Fruit fly (Drosophila melanogaster) whole organism, embryonic: ENCODE data around the gene CG33306.

ENCODE experiments used
- CG10654 ChIP-seq: fragments of 200-800 bp; sonication (Bioruptor generic); optimal IDR thresholded peaks from 2 replicates; lab custom pipeline; 2016; ENCODE audit warnings: missing biosample characterization, missing genetic modification characterization
- CG11723 ChIP-seq: fragments of 200-800 bp; sonication (Bioruptor generic); optimal IDR thresholded peaks from 2 replicates; lab custom pipeline; 2017; ENCODE audit warnings: missing biosample characterization, mild to moderate bottlenecking, missing genetic modification characterization
- CG14050 ChIP-seq: fragments of 200-800 bp; sonication (Bioruptor generic); IDR thresholded peaks from 3 replicates; pipeline ENCODE4 v1.3.6; 2022; ENCODE audit warnings: missing biosample characterization, missing genetic modification characterization
- CG15011 ChIP-seq: fragments of 200-800 bp; sonication (Bioruptor generic); optimal IDR thresholded peaks from 3 replicates; lab custom pipeline; 2018; ENCODE audit warnings: missing biosample characterization, mild to moderate bottlenecking, missing genetic modification characterization
- CG15696 ChIP-seq: fragments of 200-800 bp; sonication (Bioruptor generic); optimal IDR thresholded peaks from 2 replicates; lab custom pipeline; 2019; ENCODE audit warnings: missing biosample characterization, mild to moderate bottlenecking, missing genetic modification characterization, moderate library complexity
- CG18599 ChIP-seq: fragments of 200-800 bp; sonication (Bioruptor generic); optimal IDR thresholded peaks from 3 replicates; lab custom pipeline; 2017; ENCODE audit warnings: missing biosample characterization, missing genetic modification characterization, mild to moderate bottlenecking, moderate library complexity, missing genetic modification reagents
- CG2202 ChIP-seq: fragments of 200-800 bp; sonication (Bioruptor generic); optimal IDR thresholded peaks from 2 replicates; lab custom pipeline; 2018; ENCODE audit warnings: missing biosample characterization, mild to moderate bottlenecking, missing genetic modification characterization
- CG4617 ChIP-seq: fragments of 200-800 bp; sonication (Bioruptor generic); optimal IDR thresholded peaks from 3 replicates; lab custom pipeline; 2016; ENCODE audit warnings: missing biosample characterization, missing genetic modification characterization, borderline replicate concordance
- CG7987 ChIP-seq: fragments of 200-800 bp; sonication (Bioruptor generic); optimal IDR thresholded peaks from 2 replicates; lab custom pipeline; 2018; ENCODE audit warnings: missing biosample characterization, mild to moderate bottlenecking, missing genetic modification characterization, moderate library complexity
- CG8089 ChIP-seq: fragments of 200-800 bp; sonication (Bioruptor generic); optimal IDR thresholded peaks from 3 replicates; lab custom pipeline; 2016; ENCODE audit warnings: missing biosample characterization, missing genetic modification characterization
- CG9215 ChIP-seq: fragments of 200-800 bp; sonication (Bioruptor generic); IDR thresholded peaks from 2 replicates; pipeline ENCODE4 v1.3.6; 2022; ENCODE audit warnings: missing biosample characterization, missing genetic modification characterization
- CTCF ChIP-seq: fragments of 200-800 bp; sonication (Bioruptor generic); optimal IDR thresholded peaks from 2 replicates; lab custom pipeline; 2017; ENCODE audit warnings: missing biosample characterization, mild to moderate bottlenecking, missing genetic modification characterization, moderate library complexity
- D ChIP-seq, 2 experiments: fragments of 200-800 bp in 1 of 2; fragments of >200 bp in 1 of 2; sonication (Bioruptor generic) in 1 of 2; optimal IDR thresholded peaks; 2 replicates in 1 of 2; 3 replicates in 1 of 2; lab custom pipeline; 2017; ENCODE audit warnings: mild to moderate bottlenecking in 1 of 2, missing biosample characterization in 1 of 2, missing genetic modification characterization in 1 of 2, missing genetic modification reagents in 1 of 2
- D19A ChIP-seq: fragments of 200-800 bp; optimal IDR thresholded peaks from 3 replicates; lab custom pipeline; 2019; ENCODE audit warnings: missing biosample characterization, mild to moderate bottlenecking, missing genetic modification characterization, moderate library complexity
- Deaf1 ChIP-seq: fragments of 200-800 bp; optimal IDR thresholded peaks from 3 replicates; lab custom pipeline; 2019; ENCODE audit warnings: missing biosample characterization, mild to moderate bottlenecking, missing genetic modification characterization, moderate library complexity
- Dp ChIP-seq: fragments of 200-800 bp; sonication (Bioruptor generic); optimal IDR thresholded peaks from 2 replicates; lab custom pipeline; 2018; ENCODE audit warnings: missing biosample characterization, mild to moderate bottlenecking, missing genetic modification characterization, moderate library complexity
- Dref ChIP-seq: fragments of 200-800 bp; sonication (Bioruptor generic); IDR thresholded peaks from 2 replicates; pipeline ENCODE4 v1.3.6; 2022; ENCODE audit warnings: missing biosample characterization, missing genetic modification characterization
- E2f1 ChIP-seq: fragments of 200-800 bp; sonication (Bioruptor generic); IDR thresholded peaks from 2 replicates; pipeline ENCODE4 v1.3.6; 2022; ENCODE audit warnings: missing biosample characterization, missing genetic modification characterization
- Hand ChIP-seq: fragments of 200-800 bp; sonication (Bioruptor generic); optimal IDR thresholded peaks from 2 replicates; lab custom pipeline; 2017; ENCODE audit warnings: mild to moderate bottlenecking, missing biosample characterization, missing genetic modification reagents, missing genetic modification characterization
- Hsf ChIP-seq: fragments of 200-800 bp; sonication (Bioruptor generic); optimal IDR thresholded peaks from 3 replicates; lab custom pipeline; 2016; ENCODE audit warnings: missing biosample characterization, missing genetic modification characterization
- Jarid2 ChIP-seq: fragments of 200-800 bp; sonication (Bioruptor generic); optimal IDR thresholded peaks from 3 replicates; lab custom pipeline; 2017; ENCODE audit warnings: mild to moderate bottlenecking, missing biosample characterization, missing genetic modification reagents, missing genetic modification characterization
- MBD-R2 ChIP-seq: fragments of 200-800 bp; sonication (Bioruptor generic); IDR thresholded peaks from 2 replicates; pipeline ENCODE4 v1.3.6; 2022; ENCODE audit warnings: missing biosample characterization, missing genetic modification characterization
- Med ChIP-seq: fragments of 200-800 bp; sonication (Bioruptor generic); peaks from one replicate; lab custom pipeline; 2016; ENCODE audit warnings: missing biosample characterization, missing genetic modification characterization, mild to moderate bottlenecking, inconsistent platforms, moderate library complexity
- Mes4 ChIP-seq: fragments of 200-800 bp; sonication (Bioruptor generic); optimal IDR thresholded peaks from 2 replicates; lab custom pipeline; 2016; ENCODE audit warnings: missing biosample characterization, missing genetic modification characterization
- NC2β ChIP-seq: fragments of 200-800 bp; sonication (Bioruptor generic); optimal IDR thresholded peaks from 2 replicates; lab custom pipeline; 2016; ENCODE audit warnings: missing biosample characterization, missing genetic modification characterization
- PHDP ChIP-seq: fragments of 200-800 bp; sonication (Bioruptor generic); optimal IDR thresholded peaks from 3 replicates; lab custom pipeline; 2018; ENCODE audit warnings: missing biosample characterization, mild to moderate bottlenecking, missing genetic modification characterization, moderate library complexity
- Ravus ChIP-seq: fragments of 200-800 bp; sonication (Bioruptor generic); IDR thresholded peaks from 2 replicates; pipeline ENCODE4 v1.3.6; 2022; ENCODE audit warnings: missing biosample characterization, missing genetic modification characterization
- Sox100B ChIP-seq: fragments of 200-800 bp; sonication (Bioruptor generic); optimal IDR thresholded peaks from 3 replicates; lab custom pipeline; 2018; ENCODE audit warnings: missing biosample characterization, mild to moderate bottlenecking, missing genetic modification characterization
- Xbp1 ChIP-seq: fragments of 200-800 bp; sonication (Bioruptor generic); optimal IDR thresholded peaks from 3 replicates; lab custom pipeline; 2016; ENCODE audit warnings: missing biosample characterization, mild to moderate bottlenecking, missing genetic modification characterization
- btn ChIP-seq: fragments of 200-800 bp; sonication (Bioruptor generic); optimal IDR thresholded peaks from 2 replicates; lab custom pipeline; 2016; ENCODE audit warnings: missing biosample characterization, missing genetic modification characterization
- corto ChIP-seq: fragments of 200-800 bp; sonication (Bioruptor generic); optimal IDR thresholded peaks from 2 replicates; lab custom pipeline; 2016; ENCODE audit warnings: missing biosample characterization, mild to moderate bottlenecking, missing genetic modification characterization, moderate library complexity
- dm ChIP-seq: fragments of 200-800 bp; sonication (Bioruptor generic); optimal IDR thresholded peaks from 3 replicates; lab custom pipeline; 2016; ENCODE audit warnings: missing biosample characterization, missing genetic modification characterization
- exex ChIP-seq: fragments of 200-800 bp; sonication (Bioruptor generic); optimal IDR thresholded peaks from 4 replicates; lab custom pipeline; 2018; ENCODE audit warnings: missing biosample characterization, mild to moderate bottlenecking, missing genetic modification characterization, moderate library complexity
- eyg ChIP-seq: fragments of 200-800 bp; sonication (Bioruptor generic); optimal IDR thresholded peaks from 3 replicates; lab custom pipeline; 2016; ENCODE audit warnings: missing biosample characterization, missing genetic modification characterization
- fd3F ChIP-seq: fragments of 200-800 bp; sonication (Bioruptor generic); optimal IDR thresholded peaks from 2 replicates; lab custom pipeline; 2018; ENCODE audit warnings: missing biosample characterization, mild to moderate bottlenecking, missing genetic modification characterization, moderate library complexity
- gsb ChIP-seq: fragments of 200-800 bp; sonication (Bioruptor generic); IDR thresholded peaks from 2 replicates; pipeline ENCODE4 v1.3.6; 2022; ENCODE audit warnings: missing biosample characterization, missing genetic modification characterization
- jigr1 ChIP-seq: fragments of 200-800 bp; sonication (Bioruptor generic); IDR thresholded peaks from 3 replicates; pipeline ENCODE4 v1.3.6; 2022; ENCODE audit warnings: missing biosample characterization, missing genetic modification characterization
- maf-S ChIP-seq: fragments of 200-800 bp; sonication (Bioruptor generic); optimal IDR thresholded peaks from 2 replicates; lab custom pipeline; 2016; ENCODE audit warnings: missing biosample characterization, missing genetic modification characterization
- nerfin-1 ChIP-seq: fragments of 200-800 bp; sonication (Bioruptor generic); optimal IDR thresholded peaks from 3 replicates; lab custom pipeline; 2019; ENCODE audit warnings: missing biosample characterization, mild to moderate bottlenecking, missing genetic modification characterization, moderate library complexity
- nmo ChIP-seq: fragments of 200-800 bp; sonication (Bioruptor generic); optimal IDR thresholded peaks from 2 replicates; lab custom pipeline; 2018; ENCODE audit warnings: missing biosample characterization, mild to moderate bottlenecking, missing genetic modification characterization, moderate library complexity
- pho ChIP-seq: fragments of 200-800 bp; sonication (Bioruptor generic); optimal IDR thresholded peaks from 2 replicates; lab custom pipeline; 2016; ENCODE audit warnings: missing biosample characterization, missing genetic modification characterization
- pnt ChIP-seq: fragments of 200-800 bp; sonication (Bioruptor generic); optimal IDR thresholded peaks from 3 replicates; lab custom pipeline; 2016; ENCODE audit warnings: missing biosample characterization, missing genetic modification characterization
- psq ChIP-seq: fragments of 200-800 bp; sonication (Bioruptor generic); optimal IDR thresholded peaks from 2 replicates; lab custom pipeline; 2017; ENCODE audit warnings: missing biosample characterization, missing genetic modification characterization
- sd ChIP-seq: fragments of 200-800 bp; sonication (Bioruptor generic); optimal IDR thresholded peaks from 3 replicates; lab custom pipeline; 2018; ENCODE audit warnings: missing biosample characterization, mild to moderate bottlenecking, missing genetic modification characterization, moderate library complexity
- sens ChIP-seq: fragments of 200-800 bp; sonication (Bioruptor generic); peaks from one replicate; lab custom pipeline; 2016; ENCODE audit warnings: missing biosample characterization, missing genetic modification characterization
- sim ChIP-seq: fragments of 200-800 bp; sonication (Bioruptor generic); IDR thresholded peaks from 2 replicates; pipeline ENCODE4 v1.3.6; 2022; ENCODE audit warnings: missing biosample characterization, missing genetic modification characterization
- so ChIP-seq: fragments of 200-800 bp; sonication (Bioruptor generic); IDR thresholded peaks from 3 replicates; pipeline ENCODE4 v1.3.6; 2022; ENCODE audit warnings: missing biosample characterization, missing genetic modification characterization
- ssp ChIP-seq: fragments of 200-800 bp; sonication (Bioruptor generic); IDR thresholded peaks from 2 replicates; pipeline ENCODE4 v1.3.6; 2022; ENCODE audit warnings: missing biosample characterization, missing genetic modification characterization
- usp ChIP-seq: fragments of >200 bp; optimal IDR thresholded peaks from 2 replicates; lab custom pipeline; 2017; ENCODE audit warnings: missing biosample characterization, missing genetic modification characterization
- yki ChIP-seq: fragments of >200 bp; optimal IDR thresholded peaks from 3 replicates; lab custom pipeline; 2018

CG33306 gene

dm6 chr2L:13803805-13804560 lies 39.6 kb downstream of the CG33306 start (continued):
- no peak for TF ChIP-seq CG14050
- no peak for TF ChIP-seq CG10654
- TF ChIP-seq pnt (GFP tag; lab: Kevin White, UChicago), result no peak
- TF ChIP-seq sd (tag; lab: Kevin White, UChicago), result peak; percentile 75
- no peak for TF ChIP-seq eyg (GFP tag; lab: Kevin White, UChicago)
- TF ChIP-seq yki, result no peak
- no peak for TF ChIP-seq corto (GFP tag; lab: Kevin White, UChicago)
- peak; percentile 26 for TF ChIP-seq CG18599 (GFP tag; lab: Kevin White, UChicago)
- TF ChIP-seq CG11723, result no peak
- no peak for TF ChIP-seq btn (GFP tag; lab: Kevin White, UChicago)
- peak; percentile 22; the same call in 1 of the 3 replicates for TF ChIP-seq so (GFP tag; lab: Robert Waterston, UW)
- peak; percentile 82 for TF ChIP-seq Deaf1
- TF ChIP-seq Dp (GFP tag; lab: Kevin White, UChicago), result no peak
- TF ChIP-seq Jarid2 (GFP tag; lab: Kevin White, UChicago), result peak; percentile 25
- TF ChIP-seq Hand (GFP tag; lab: Kevin White, UChicago), result no peak
- TF ChIP-seq fd3F (GFP tag; lab: Kevin White, UChicago), result no peak
- TF ChIP-seq sim (GFP tag; lab: Robert Waterston, UW), result no peak
- TF ChIP-seq exex (tag; lab: Kevin White, UChicago), result peak; percentile 93
- TF ChIP-seq usp (GFP tag; lab: Kevin White, UChicago), result no peak
- TF ChIP-seq dm, result no peak
- peak; percentile 64 for TF ChIP-seq Med
- TF ChIP-seq CG15011, result no peak
- peak; percentile 94 for TF ChIP-seq CG7987 (GFP tag; lab: Kevin White, UChicago)

- TF ChIP-seq CG4617 (GFP tag; lab: Kevin White, UChicago) (no peak), psq (GFP tag; lab: Kevin White, UChicago) (no peak), NC2β (GFP tag; lab: Kevin White, UChicago) (no peak), Xbp1 (GFP tag; lab: Kevin White, UChicago) (no peak), MBD-R2 (GFP tag; lab: Robert Waterston, UW) (no peak), maf-S (GFP tag; lab: Kevin White, UChicago) (no peak), nmo (no peak), D19A (tag; lab: Kevin White, UChicago) (no peak), E2f1 (GFP tag; lab: Robert Waterston, UW) (no peak), nerfin-1 (no peak), CG8089 (GFP tag; lab: Kevin White, UChicago) (no peak), pho (GFP tag; lab: Kevin White, UChicago) (no peak), Sox100B (GFP tag; lab: Kevin White, UChicago) (no peak), jigr1 (GFP tag; lab: Robert Waterston, UW) (no peak), PHDP (tag; lab: Kevin White, UChicago) (no peak), CG15011 (no peak), corto (GFP tag; lab: Kevin White, UChicago) (no peak), gsb (no peak), Ravus (GFP tag; lab: Robert Waterston, UW) (no peak), Dref (GFP tag; lab: Robert Waterston, UW) (no peak), CTCF (GFP tag; lab: Kevin White, UChicago) (no peak), Hsf (no peak), CG15696 (no peak), CG2202 (tag; lab: Kevin White, UChicago) (no peak), ssp (GFP tag; lab: Robert Waterston, UW) (no peak), dm (no peak), CG9215 (GFP tag; lab: Robert Waterston, UW) (no peak), sens (GFP tag; lab: Kevin White, UChicago) (peak; percentile 47), Mes4 (GFP tag; lab: Kevin White, UChicago) (no peak), D (optimal IDR thresholded peaks at IDR 0.05; lab: Kevin White, UChicago) (no peak), D (GFP tag; optimal IDR thresholded peaks at IDR 0.05; lab: Kevin White, UChicago) (no peak)
Observed at dm6 chr2L:13803032-13803661, 40.4 kb downstream of the CG33306 start, which contains the start of gene CAH1. Gene CAH1 (plus strand): TSS chr2L:13803626.
